Worm (Caenorhabditis elegans): ENCODE measurements around the gene F26H11.4.

F26H11.4 gene

DNA sequence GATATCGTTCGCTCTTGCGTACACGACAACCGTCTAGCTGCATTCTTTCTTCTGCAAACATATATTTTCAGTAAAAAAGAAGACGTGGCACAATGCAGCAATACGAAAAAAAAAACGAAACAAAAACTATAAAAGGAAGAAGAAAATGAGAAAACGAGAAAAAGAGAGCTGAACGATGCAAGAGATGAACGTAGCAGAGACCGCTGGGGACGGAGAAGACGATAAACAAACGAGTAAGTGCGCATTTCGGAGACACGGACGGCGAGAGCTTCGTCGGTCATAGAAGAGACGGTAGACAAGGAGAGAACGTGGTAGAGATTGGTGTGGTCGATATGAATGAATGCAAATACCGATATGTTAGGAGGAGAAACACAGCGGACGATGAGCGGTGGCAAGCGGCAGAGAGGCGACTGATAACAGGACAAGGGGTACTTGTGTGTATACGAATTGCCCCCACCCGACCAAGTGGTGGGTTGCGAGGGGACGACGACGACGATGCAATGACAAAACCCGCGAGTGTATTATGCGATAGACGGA is 29.6 kb downstream of the F26H11.4 start, which contains the start of gene K04B12.2 (continued):
- TF ChIP-seq nfya-1 (tag; optimal IDR thresholded peaks at IDR 0.05; ENCODE audit: insufficient read depth) (peak; percentile 86), eor-1 (tag; optimal IDR thresholded peaks at IDR 0.05) (no peak), nhr-67 (tag; optimal IDR thresholded peaks at IDR 0.05) (no peak), tbx-2 (tag; optimal IDR thresholded peaks at IDR 0.05) (no peak)

- TF ChIP-seq pha-4 (tag; optimal IDR thresholded peaks at IDR 0.05) (peak; percentile 98), jun-1 (tag; optimal IDR thresholded peaks at IDR 0.05) (no peak), mml-1 (tag; optimal IDR thresholded peaks at IDR 0.05) (no peak), skn-1 (tag; optimal IDR thresholded peaks at IDR 0.05) (peak; percentile 69), nhr-23 (tag; optimal IDR thresholded peaks at IDR 0.05) (peak; percentile 44), nfya-1 (tag; optimal IDR thresholded peaks at IDR 0.05; ENCODE audit: insufficient read depth) (peak; percentile 93), R02D3.7 (tag; optimal IDR thresholded peaks at IDR 0.05) (peak; percentile 45), nhr-25 (tag; optimal IDR thresholded peaks at IDR 0.05) (peak; percentile 34), ceh-28 (tag; optimal IDR thresholded peaks at IDR 0.05) (peak; percentile 56), snpc-4 (tag; optimal IDR thresholded peaks at IDR 0.05) (peak; percentile 66), lin-15B (tag; optimal IDR thresholded peaks at IDR 0.05) (peak; percentile 88), lin-39 (tag; optimal IDR thresholded peaks at IDR 0.05) (peak; percentile 80), elt-3 (tag; optimal IDR thresholded peaks at IDR 0.05) (no peak), eor-1 (tag; optimal IDR thresholded peaks at IDR 0.05) (no peak), nhr-12 (tag; optimal IDR thresholded peaks at IDR 0.05) (no peak), egl-5 (tag; optimal IDR thresholded peaks at IDR 0.05) (peak; percentile 54), hmg-11 (tag; optimal IDR thresholded peaks at IDR 0.05) (peak; percentile 32), pqm-1 (tag; optimal IDR thresholded peaks at IDR 0.05) (peak; percentile 35), ceh-82 (tag; optimal IDR thresholded peaks at IDR 0.05) (peak; percentile 28)
Measured at ce11 chrII:14441144-14441543, 32.7 kb downstream of the F26H11.4 start, which contains the start of gene smg-8. Gene smg-8, plus strand, starts transcription at chrII:14441409.

ce11 chrII:14451934-14452333 is 43.5 kb downstream of the F26H11.4 start:
- TF ChIP-seq fkh-10 (GFP tag; optimal IDR thresholded peaks at IDR 0.05) (peak; percentile 22), zag-1 (tag; optimal IDR thresholded peaks at IDR 0.05) (no peak), elt-2 (tag; optimal IDR thresholded peaks at IDR 0.05) (no peak), sea-2 (GFP tag; optimal IDR thresholded peaks at IDR 0.05) (no peak)

DNA sequence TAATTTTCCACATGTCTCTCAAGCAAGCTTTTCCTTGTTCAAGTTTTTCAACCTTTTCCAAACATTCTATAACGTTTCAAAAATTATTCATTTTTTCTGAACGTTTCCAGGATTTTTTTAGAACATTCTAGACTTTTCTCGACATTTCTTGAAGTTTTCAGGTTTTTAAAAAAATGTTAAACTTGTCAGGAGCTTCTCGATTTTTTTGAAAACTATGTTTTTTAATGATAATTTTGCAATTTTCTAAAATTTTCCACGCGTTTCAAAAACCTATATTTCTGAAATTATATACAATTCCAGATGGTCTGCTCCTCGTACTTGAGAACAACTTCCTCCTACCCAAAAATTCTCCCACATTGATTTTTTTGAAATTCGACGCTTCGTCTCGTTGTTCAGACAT is 46.9 kb downstream of the F26H11.4 start, which contains the start of gene dmsr-6:
Gene dmsr-6, plus strand, starts transcription at position 301 of the 400 bp plus-strand sequence.
- TF ChIP-seq nhr-11 (tag; optimal IDR thresholded peaks at IDR 0.05): no peak
- TF ChIP-seq eor-1 (tag; optimal IDR thresholded peaks at IDR 0.05): no peak
- TF ChIP-seq ztf-4 (tag; optimal IDR thresholded peaks at IDR 0.05): no peak
- TF ChIP-seq unc-62 (GFP tag; optimal IDR thresholded peaks at IDR 0.05): no peak
- no peak for TF ChIP-seq lin-39 (tag; optimal IDR thresholded peaks at IDR 0.05)
- TF ChIP-seq mml-1 (tag; optimal IDR thresholded peaks at IDR 0.05): no peak
- TF ChIP-seq nhr-23 (tag; optimal IDR thresholded peaks at IDR 0.05): no peak
- no peak for TF ChIP-seq elt-1 (tag; optimal IDR thresholded peaks at IDR 0.05)
- TF ChIP-seq nhr-28 (tag; optimal IDR thresholded peaks at IDR 0.05): no peak
- TF ChIP-seq unc-39 (tag; optimal IDR thresholded peaks at IDR 0.05): no peak
- TF ChIP-seq ama-1 (optimal IDR thresholded peaks at IDR 0.05): no peak

All from whole organism, L3 larva.